Worm (Caenorhabditis elegans): ENCODE data around the gene mac-1.

mac-1 gene

DNA sequence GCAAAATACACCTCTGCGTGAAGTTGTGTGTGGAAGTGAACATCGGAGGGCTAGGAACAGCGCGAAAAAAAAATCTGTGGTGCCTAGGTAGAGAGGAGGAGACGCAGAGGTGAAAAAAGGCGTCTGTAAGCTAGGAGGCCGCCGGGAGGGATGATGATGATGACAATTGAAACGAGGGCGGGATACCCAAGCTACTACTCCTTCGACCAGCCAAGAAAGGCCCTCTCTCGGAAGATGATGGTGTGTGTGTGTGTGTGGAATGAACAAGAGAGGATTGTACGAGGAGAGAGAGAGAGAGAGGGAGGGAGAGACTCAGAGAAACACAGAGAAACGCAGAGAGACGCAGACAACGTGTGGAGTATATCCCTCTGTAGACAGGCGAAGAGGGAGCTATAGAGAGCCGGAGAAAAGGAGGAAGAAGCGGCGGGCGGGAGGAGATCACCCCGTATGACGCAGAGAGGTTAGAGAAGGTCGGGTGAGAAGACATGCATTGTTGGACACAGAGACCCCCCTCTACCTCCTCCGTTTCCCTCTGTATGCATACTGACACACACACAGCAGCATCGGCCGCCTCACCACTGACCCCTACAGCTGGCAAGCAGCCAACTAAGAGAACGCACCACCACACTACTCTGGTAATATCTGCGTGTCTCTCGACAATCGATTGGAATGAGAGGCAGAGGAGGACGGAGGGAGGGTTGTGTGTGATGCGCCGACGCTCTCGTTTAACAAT lies 14.4 kb upstream of the mac-1 start (continued):
- TF ChIP-seq nhr-11 (tag; optimal IDR thresholded peaks at IDR 0.05) (peak; percentile 81), lin-29 (GFP tag; IDR thresholded peaks at IDR 0.05) (no peak), ceh-62 (tag; optimal IDR thresholded peaks at IDR 0.05) (no peak), Y75B8A.6 (GFP tag; IDR thresholded peaks at IDR 0.05) (no peak), spr-3 (GFP tag; optimal IDR thresholded peaks at IDR 0.05) (no peak), T26A8.4 (GFP tag; IDR thresholded peaks at IDR 0.05) (peak; percentile 69; the same call in 1 of the 2 replicates)

DNA sequence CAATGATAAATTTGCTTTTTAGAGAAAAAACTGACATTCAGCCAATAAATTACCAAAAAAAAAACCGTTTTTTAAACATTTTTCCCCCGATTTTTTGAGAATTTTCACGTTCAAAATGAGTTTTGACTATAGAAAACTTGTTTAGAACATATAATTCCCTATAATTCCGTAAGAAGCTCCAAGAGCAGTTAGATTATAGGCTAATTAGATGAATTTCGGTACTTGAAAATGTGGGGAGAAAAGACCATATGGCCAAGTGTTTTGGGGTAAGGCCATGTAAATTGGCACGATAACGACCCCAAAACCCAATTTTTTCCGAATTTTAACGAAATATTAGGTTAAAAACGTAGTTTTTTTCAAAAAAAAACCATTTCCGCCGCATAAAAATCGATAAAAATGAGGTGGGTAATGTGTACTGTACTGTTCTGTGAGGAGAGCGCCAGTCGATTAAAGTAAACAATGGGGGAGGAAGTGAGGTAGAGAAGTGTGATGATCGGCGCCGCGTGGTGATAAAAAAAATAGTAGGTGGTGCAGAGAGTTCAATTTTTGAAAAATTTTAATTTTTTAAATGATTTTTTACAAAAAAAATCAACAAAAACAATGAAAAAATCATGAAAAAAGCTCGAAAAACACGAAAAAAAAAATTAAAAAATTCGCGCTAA lies 12.5 kb upstream of the mac-1 start:
- peak; percentile 22 for TF ChIP-seq pqm-1 (tag; optimal IDR thresholded peaks at IDR 0.05)
- TF ChIP-seq ama-1 (optimal IDR thresholded peaks at IDR 0.05) = no peak
- no peak for TF ChIP-seq nhr-48 (tag; optimal IDR thresholded peaks at IDR 0.05)
- TF ChIP-seq zip-11 (GFP tag; IDR thresholded peaks at IDR 0.05) = no peak
- TF ChIP-seq hlh-11 (tag; optimal IDR thresholded peaks at IDR 0.05) = peak; percentile 47
- TF ChIP-seq nhr-28 (tag; optimal IDR thresholded peaks at IDR 0.05) = peak; percentile 73
- no peak for TF ChIP-seq R02D3.7 (tag; optimal IDR thresholded peaks at IDR 0.05)
- TF ChIP-seq saeg-2 (GFP tag; IDR thresholded peaks at IDR 0.05) = no peak
- no peak for TF ChIP-seq dve-1 (tag; optimal IDR thresholded peaks at IDR 0.05; ENCODE audit: insufficient read depth)
- no peak for TF ChIP-seq aha-1 (tag)
- TF ChIP-seq F26F4.8 (GFP tag; conservative IDR thresholded peaks at IDR 0.05) = no peak
- TF ChIP-seq rbr-2 (tag; optimal IDR thresholded peaks at IDR 0.05) = no peak
- TF ChIP-seq dmd-6 (GFP tag; IDR thresholded peaks at IDR 0.05) = peak; percentile 72
- TF ChIP-seq nhr-111 (GFP tag; optimal IDR thresholded peaks at IDR 0.05) = no peak
- TF ChIP-seq ces-1 (GFP tag; optimal IDR thresholded peaks at IDR 0.05) = no peak
- TF ChIP-seq ceh-44 (GFP tag; IDR thresholded peaks at IDR 0.05) = no peak
- TF ChIP-seq lin-29 (GFP tag; IDR thresholded peaks at IDR 0.05) = no peak
- TF ChIP-seq hlh-30 (tag; optimal IDR thresholded peaks at IDR 0.05; ENCODE audit: insufficient read depth) = no peak
- TF ChIP-seq hif-1 (tag; optimal IDR thresholded peaks at IDR 0.05) = no peak
- no peak for TF ChIP-seq nhr-237 (tag; optimal IDR thresholded peaks at IDR 0.05)
- TF ChIP-seq daf-16 (GFP tag; optimal IDR thresholded peaks at IDR 0.05) = no peak
- peak; percentile 40 for TF ChIP-seq daf-16 (tag; optimal IDR thresholded peaks at IDR 0.05)
- TF ChIP-seq lin-1 (GFP tag; IDR thresholded peaks at IDR 0.05) = no peak
- no peak for TF ChIP-seq nhr-76 (tag; optimal IDR thresholded peaks at IDR 0.05)
- no peak for TF ChIP-seq ctbp-1 (GFP tag; IDR thresholded peaks at IDR 0.05)
- TF ChIP-seq F37D6.2 (tag; optimal IDR thresholded peaks at IDR 0.05) = no peak
- TF ChIP-seq ZK337.2 (GFP tag; IDR thresholded peaks at IDR 0.05) = no peak
- no peak for TF ChIP-seq duxl-1 (tag; optimal IDR thresholded peaks at IDR 0.05; ENCODE audit: poor library complexity)
- TF ChIP-seq hmg-1.1 (GFP tag; IDR thresholded peaks at IDR 0.05) = no peak
- no peak for TF ChIP-seq php-3 (GFP tag; IDR thresholded peaks at IDR 0.05)
- TF ChIP-seq daf-8 (GFP tag; IDR thresholded peaks at IDR 0.05) = no peak
- no peak for TF ChIP-seq madf-9 (GFP tag; conservative IDR thresholded peaks at IDR 0.05)
- no peak for TF ChIP-seq lin-39 (tag; optimal IDR thresholded peaks at IDR 0.05)
- no peak for TF ChIP-seq cey-2 (tag; optimal IDR thresholded peaks at IDR 0.05; ENCODE audit: borderline replicate concordance, insufficient read depth)
- TF ChIP-seq F44E2.7 (GFP tag; IDR thresholded peaks at IDR 0.05) = no peak
- no peak for TF ChIP-seq nhr-25 (tag; optimal IDR thresholded peaks at IDR 0.05; ENCODE audit: borderline replicate concordance, insufficient read depth)
- no peak for TF ChIP-seq lin-15B (tag; optimal IDR thresholded peaks at IDR 0.05)
- TF ChIP-seq lsy-2 (tag; optimal IDR thresholded peaks at IDR 0.05) = no peak
- no peak for TF ChIP-seq Y48G9A.11 (GFP tag; IDR thresholded peaks at IDR 0.05)
- TF ChIP-seq pha-4 (GFP tag; IDR thresholded peaks at IDR 0.05) = no peak
- peak; percentile 52 for TF ChIP-seq pha-4 (tag; optimal IDR thresholded peaks at IDR 0.05)
- TF ChIP-seq D1046.2 (GFP tag; IDR thresholded peaks at IDR 0.05) = no peak
- TF ChIP-seq jun-1 (tag; optimal IDR thresholded peaks at IDR 0.05) = no peak
